Fruit fly (Drosophila melanogaster) whole organism, prepupa: ENCODE measurements around the gene Uros1.

Source experiments
- CG10631 ChIP-seq: fragments of 200-800 bp; sonication (Bioruptor generic); optimal IDR thresholded peaks from 2 replicates; lab custom pipeline; 2016; ENCODE audit warnings: missing biosample characterization, missing genetic modification characterization
- CG10669 ChIP-seq: fragments of 200-800 bp; sonication (Bioruptor generic); optimal IDR thresholded peaks from 3 replicates; lab custom pipeline; 2018; ENCODE audit warnings: missing biosample characterization, mild to moderate bottlenecking, missing genetic modification characterization, moderate library complexity
- CG11294 ChIP-seq: fragments of 200-800 bp; sonication (Bioruptor generic); IDR thresholded peaks from 2 replicates; pipeline ENCODE4 v1.3.6; 2022; ENCODE audit warnings: missing biosample characterization, missing genetic modification characterization
- CG11902 ChIP-seq: fragments of 200-800 bp; sonication (Bioruptor generic); optimal IDR thresholded peaks from 3 replicates; lab custom pipeline; 2016; ENCODE audit warnings: missing biosample characterization, missing genetic modification characterization
- CG15336 ChIP-seq: fragments of 200-800 bp; sonication (Bioruptor generic); IDR thresholded peaks from 2 replicates; pipeline ENCODE4 v1.3.6; 2022; ENCODE audit warnings: missing biosample characterization, missing genetic modification characterization
- CG1621 ChIP-seq: fragments of 200-800 bp; sonication (Bioruptor generic); optimal IDR thresholded peaks from 3 replicates; lab custom pipeline; 2018; ENCODE audit warnings: missing biosample characterization, mild to moderate bottlenecking, missing genetic modification characterization
- CG16779 ChIP-seq: fragments of 200-800 bp; sonication (Bioruptor generic); optimal IDR thresholded peaks from 3 replicates; lab custom pipeline; 2017; ENCODE audit warnings: missing biosample characterization, mild to moderate bottlenecking, missing genetic modification characterization
- CG31627 ChIP-seq: fragments of 200-800 bp; sonication (Bioruptor generic); optimal IDR thresholded peaks from 3 replicates; lab custom pipeline; 2016; ENCODE audit warnings: missing biosample characterization, missing genetic modification characterization
- CG34406 ChIP-seq: fragments of 200-800 bp; sonication (Bioruptor generic); optimal IDR thresholded peaks from 3 replicates; lab custom pipeline; 2016; ENCODE audit warnings: missing biosample characterization, missing genetic modification characterization
- CG3919 ChIP-seq: fragments of 200-800 bp; sonication (Bioruptor generic); optimal IDR thresholded peaks from 3 replicates; lab custom pipeline; 2016; ENCODE audit warnings: missing biosample characterization, missing genetic modification characterization
- CG4318 ChIP-seq: fragments of 200-800 bp; sonication (Bioruptor generic); optimal IDR thresholded peaks from 3 replicates; lab custom pipeline; 2017; ENCODE audit warnings: missing biosample characterization, mild to moderate bottlenecking, missing genetic modification characterization
- CG6276 ChIP-seq: fragments of 200-800 bp; sonication (Bioruptor generic); optimal IDR thresholded peaks from 2 replicates; lab custom pipeline; 2017; ENCODE audit warnings: missing biosample characterization, mild to moderate bottlenecking, missing genetic modification characterization
- CG6792 ChIP-seq: fragments of 200-800 bp; sonication (Bioruptor generic); optimal IDR thresholded peaks from 3 replicates; lab custom pipeline; 2016; ENCODE audit warnings: missing biosample characterization, missing genetic modification characterization
- CG6808 ChIP-seq: fragments of 200-800 bp; sonication (Bioruptor generic); optimal IDR thresholded peaks from 3 replicates; lab custom pipeline; 2017; ENCODE audit warnings: missing biosample characterization, missing genetic modification characterization, mild to moderate bottlenecking, moderate library complexity, missing genetic modification reagents
- CG6854 ChIP-seq: fragments of 200-800 bp; sonication (Bioruptor generic); optimal IDR thresholded peaks from 2 replicates; lab custom pipeline; 2017; ENCODE audit warnings: missing biosample characterization, mild to moderate bottlenecking, missing genetic modification characterization
- CG7368 ChIP-seq: fragments of 200-800 bp; sonication (Bioruptor generic); optimal IDR thresholded peaks from 3 replicates; lab custom pipeline; 2016; ENCODE audit warnings: missing biosample characterization, missing genetic modification characterization
- CG8119 ChIP-seq: fragments of 200-800 bp; sonication (Bioruptor generic); IDR thresholded peaks from 3 replicates; pipeline ENCODE4 v1.3.6; 2022; ENCODE audit warnings: missing biosample characterization, missing genetic modification characterization
- CG8319 ChIP-seq: fragments of 200-800 bp; sonication (Bioruptor generic); optimal IDR thresholded peaks from 3 replicates; lab custom pipeline; 2016; ENCODE audit warnings: missing biosample characterization, missing genetic modification characterization
- CG8632 ChIP-seq: fragments of 200-800 bp; sonication (Bioruptor generic); optimal IDR thresholded peaks from 3 replicates; lab custom pipeline; 2016; ENCODE audit warnings: missing biosample characterization, missing genetic modification characterization
- CG9139 ChIP-seq: fragments of 200-800 bp; sonication (Bioruptor generic); optimal IDR thresholded peaks from 3 replicates; lab custom pipeline; 2017; ENCODE audit warnings: missing biosample characterization, mild to moderate bottlenecking, missing genetic modification characterization
- Eip75B ChIP-seq: fragments of 200-800 bp; sonication (Bioruptor generic); optimal IDR thresholded peaks from 3 replicates; lab custom pipeline; 2016; ENCODE audit warnings: missing biosample characterization, missing genetic modification characterization
- Eip93F ChIP-seq: fragments of 200-800 bp; sonication (Bioruptor generic); optimal IDR thresholded peaks from 2 replicates; lab custom pipeline; 2016; ENCODE audit warnings: missing biosample characterization, mild to moderate bottlenecking, missing genetic modification characterization
- Ets21C ChIP-seq: fragments of 200-800 bp; sonication (Bioruptor generic); optimal IDR thresholded peaks from 3 replicates; lab custom pipeline; 2016; ENCODE audit warnings: missing biosample characterization, missing genetic modification characterization
- Ets96B ChIP-seq: fragments of 200-800 bp; optimal IDR thresholded peaks from 2 replicates; lab custom pipeline; 2019; ENCODE audit warnings: missing biosample characterization, mild to moderate bottlenecking, missing genetic modification characterization, moderate library complexity
- Hr39 ChIP-seq: fragments of 200-800 bp; sonication (Bioruptor generic); optimal IDR thresholded peaks from 2 replicates; lab custom pipeline; 2016; ENCODE audit warnings: missing biosample characterization, missing genetic modification characterization
- Lpt ChIP-seq: fragments of 200-800 bp; sonication (Bioruptor generic); optimal IDR thresholded peaks from 3 replicates; lab custom pipeline; 2016; ENCODE audit warnings: missing biosample characterization, missing genetic modification characterization
- Met ChIP-seq: fragments of 200-800 bp; sonication (Bioruptor generic); optimal IDR thresholded peaks from 3 replicates; lab custom pipeline; 2016; ENCODE audit warnings: missing biosample characterization, missing genetic modification characterization
- OdsH ChIP-seq: fragments of 200-800 bp; sonication (Bioruptor generic); optimal IDR thresholded peaks from 3 replicates; lab custom pipeline; 2016; ENCODE audit warnings: missing biosample characterization, missing genetic modification characterization
- Smox ChIP-seq: fragments of 200-800 bp; sonication (Bioruptor generic); optimal IDR thresholded peaks from 3 replicates; lab custom pipeline; 2016; ENCODE audit warnings: missing biosample characterization, missing genetic modification characterization
- Sox102F ChIP-seq: fragments of 200-800 bp; sonication (Bioruptor generic); optimal IDR thresholded peaks from 2 replicates; lab custom pipeline; 2016; ENCODE audit warnings: missing biosample characterization, mild to moderate bottlenecking, missing genetic modification characterization
- Sox15 ChIP-seq: fragments of 200-800 bp; sonication (Bioruptor generic); optimal IDR thresholded peaks from 3 replicates; lab custom pipeline; 2016; ENCODE audit warnings: missing biosample characterization, missing genetic modification characterization
- achi ChIP-seq: fragments of 200-800 bp; sonication (Bioruptor generic); optimal IDR thresholded peaks from 3 replicates; lab custom pipeline; 2016; ENCODE audit warnings: missing biosample characterization, missing genetic modification characterization
- acj6 ChIP-seq: fragments of 200-800 bp; sonication (Bioruptor generic); optimal IDR thresholded peaks from 3 replicates; lab custom pipeline; 2016; ENCODE audit warnings: missing biosample characterization, missing genetic modification characterization
- cyc ChIP-seq: fragments of 200-800 bp; sonication (Bioruptor generic); optimal IDR thresholded peaks from 3 replicates; lab custom pipeline; 2016; ENCODE audit warnings: missing biosample characterization, missing genetic modification characterization
- dac ChIP-seq: fragments of 200-800 bp; sonication (Bioruptor generic); optimal IDR thresholded peaks from 2 replicates; lab custom pipeline; 2017; ENCODE audit warnings: missing biosample characterization, mild to moderate bottlenecking, missing genetic modification characterization
- eg ChIP-seq: fragments of 200-800 bp; sonication (Bioruptor generic); IDR thresholded peaks from 3 replicates; pipeline ENCODE4 v1.3.6; 2022; ENCODE audit warnings: missing biosample characterization, missing genetic modification characterization
- esn ChIP-seq: fragments of 200-800 bp; sonication (Bioruptor generic); optimal IDR thresholded peaks from 2 replicates; lab custom pipeline; 2016; ENCODE audit warnings: missing biosample characterization, mild to moderate bottlenecking, missing genetic modification characterization, moderate library complexity
- fd59A ChIP-seq: fragments of 200-800 bp; sonication (Bioruptor generic); optimal IDR thresholded peaks from 2 replicates; lab custom pipeline; 2017; ENCODE audit warnings: missing biosample characterization, mild to moderate bottlenecking, missing genetic modification characterization, missing genetic modification reagents
- fd85E ChIP-seq: fragments of 200-800 bp; sonication (Bioruptor generic); optimal IDR thresholded peaks from 3 replicates; lab custom pipeline; 2016; ENCODE audit warnings: missing biosample characterization, missing genetic modification characterization
- fkh ChIP-seq: fragments of 200-800 bp; sonication (Bioruptor generic); optimal IDR thresholded peaks from 3 replicates; lab custom pipeline; 2017; ENCODE audit warnings: missing biosample characterization, mild to moderate bottlenecking, missing genetic modification characterization, moderate library complexity
- lz ChIP-seq: fragments of 200-800 bp; sonication (Bioruptor generic); optimal IDR thresholded peaks from 3 replicates; lab custom pipeline; 2016; ENCODE audit warnings: missing biosample characterization, missing genetic modification characterization
- net ChIP-seq: fragments of 200-800 bp; sonication (Bioruptor generic); optimal IDR thresholded peaks from 3 replicates; lab custom pipeline; 2016; ENCODE audit warnings: missing biosample characterization, missing genetic modification characterization
- salr ChIP-seq, 2 experiments: fragments of 200-800 bp; sonication (Bioruptor generic); optimal IDR thresholded peaks; 3 replicates each; lab custom pipeline; 2016 to 2018; ENCODE audit warnings: missing biosample characterization in 2 of 2, missing genetic modification characterization in 2 of 2, mild to moderate bottlenecking in 1 of 2
- spab ChIP-seq: fragments of 200-800 bp; sonication (Bioruptor generic); optimal IDR thresholded peaks from 2 replicates; lab custom pipeline; 2017; ENCODE audit warnings: missing biosample characterization, mild to moderate bottlenecking, missing genetic modification characterization, missing genetic modification reagents
- ss ChIP-seq, 2 experiments: fragments of 200-800 bp; sonication (Bioruptor generic); optimal IDR thresholded peaks; 2 replicates in 1 of 2; 3 replicates in 1 of 2; lab custom pipeline; 2017 to 2018; ENCODE audit warnings: mild to moderate bottlenecking in 2 of 2, missing biosample characterization in 2 of 2, missing genetic modification characterization in 2 of 2, moderate library complexity in 1 of 2
- topi ChIP-seq: fragments of 200-800 bp; sonication (Bioruptor generic); optimal IDR thresholded peaks from 3 replicates; lab custom pipeline; 2016; ENCODE audit warnings: missing biosample characterization, missing genetic modification characterization
- vri ChIP-seq: fragments of 200-800 bp; sonication (Bioruptor generic); optimal IDR thresholded peaks from 3 replicates; lab custom pipeline; 2016; ENCODE audit warnings: missing biosample characterization, mild to moderate bottlenecking, missing genetic modification characterization

Uros1 gene

dm6 chrX:8891565-8892276, 8.3 kb downstream of the Uros1 start (continued):
- TF ChIP-seq CG8319 (GFP tag; lab: Kevin White, UChicago) (no peak), fd59A (no peak), Eip93F (GFP tag; lab: Kevin White, UChicago) (no peak), CG6792 (GFP tag; lab: Kevin White, UChicago) (peak; percentile 48), topi (peak; percentile 57), CG8632 (GFP tag; lab: Kevin White, UChicago) (peak; percentile 52), Sox15 (peak; percentile 26), CG3919 (GFP tag; lab: Kevin White, UChicago) (peak; percentile 63), fd85E (GFP tag; lab: Kevin White, UChicago) (no peak), CG1621 (peak; percentile 1), CG34406 (GFP tag; lab: Kevin White, UChicago) (peak; percentile 60), CG9139 (GFP tag; lab: Kevin White, UChicago) (peak; percentile 11), Hr39 (GFP tag; lab: Kevin White, UChicago) (peak; percentile 48), CG4318 (GFP tag; lab: Kevin White, UChicago) (peak; percentile 47)

- TF ChIP-seq CG31627 (GFP tag; lab: Kevin White, UChicago), result peak; percentile 59
- no peak for TF ChIP-seq vri
- peak; percentile 32; the same call in 1 of the 2 replicates for TF ChIP-seq CG11294 (GFP tag; lab: Robert Waterston, UW)
- no peak for TF ChIP-seq CG1621
- no peak for TF ChIP-seq CG9139 (GFP tag; lab: Kevin White, UChicago)
- TF ChIP-seq lz (GFP tag; lab: Kevin White, UChicago), result peak; percentile 41
- peak; percentile 47 for TF ChIP-seq Met (GFP tag; lab: Kevin White, UChicago)
- peak; percentile 54 for TF ChIP-seq Lpt
- peak; percentile 77 for TF ChIP-seq eg
- TF ChIP-seq Eip75B, result peak; percentile 44
- TF ChIP-seq fkh, result no peak
- peak; percentile 81 for TF ChIP-seq CG8119 (GFP tag; lab: Robert Waterston, UW)
- TF ChIP-seq topi, result peak; percentile 28
- peak; percentile 21 for TF ChIP-seq Smox
- TF ChIP-seq salr (GFP tag; optimal IDR thresholded peaks at IDR 0.05; lab: Kevin White, UChicago), result peak in 1 of 2 experiments; percentile 30
- TF ChIP-seq CG8632 (GFP tag; lab: Kevin White, UChicago), result peak; percentile 13
- no peak for TF ChIP-seq CG16779 (tag; lab: Kevin White, UChicago)
- TF ChIP-seq CG6276, result peak; percentile 77
- peak; percentile 16 for TF ChIP-seq spab (GFP tag; lab: Kevin White, UChicago)
- TF ChIP-seq Ets96B (tag; lab: Kevin White, UChicago), result no peak
- TF ChIP-seq CG8319 (GFP tag; lab: Kevin White, UChicago), result peak; percentile 32
- TF ChIP-seq CG10669 (GFP tag; lab: Kevin White, UChicago), result peak; percentile 18
- TF ChIP-seq achi, result peak; percentile 18
- TF ChIP-seq Sox102F (GFP tag; lab: Kevin White, UChicago), result peak; percentile 10
- TF ChIP-seq CG15336 (GFP tag; lab: Robert Waterston, UW), result peak; percentile 80
- peak; percentile 9 for TF ChIP-seq esn
- TF ChIP-seq acj6 (GFP tag; lab: Kevin White, UChicago), result peak; percentile 19
- peak; percentile 58 for TF ChIP-seq Hr39 (GFP tag; lab: Kevin White, UChicago)
- TF ChIP-seq CG6808, result peak; percentile 51
- TF ChIP-seq Ets21C, result no peak
- TF ChIP-seq CG10631 (GFP tag; lab: Kevin White, UChicago), result peak; percentile 45
- peak; percentile 68 for TF ChIP-seq dac (GFP tag; lab: Kevin White, UChicago)
- no peak for TF ChIP-seq CG6854
- peak; percentile 40 for TF ChIP-seq CG34406 (GFP tag; lab: Kevin White, UChicago)
- no peak for TF ChIP-seq fd85E (GFP tag; lab: Kevin White, UChicago)
- peak; percentile 34 for TF ChIP-seq CG11902
- TF ChIP-seq cyc (GFP tag; lab: Kevin White, UChicago), result peak; percentile 43
- TF ChIP-seq CG4318 (GFP tag; lab: Kevin White, UChicago), result peak; percentile 72
- TF ChIP-seq OdsH (GFP tag; lab: Kevin White, UChicago), result peak; percentile 61
- TF ChIP-seq ss (GFP tag; optimal IDR thresholded peaks at IDR 0.05; lab: Kevin White, UChicago), result no peak
- peak; percentile 25 for TF ChIP-seq CG3919 (GFP tag; lab: Kevin White, UChicago)
- peak; percentile 48 for TF ChIP-seq CG7368 (GFP tag; lab: Kevin White, UChicago)
- TF ChIP-seq net (GFP tag; lab: Kevin White, UChicago), result peak; percentile 36
Measured at dm6 chrX:8890974-8891373, 9.1 kb downstream of the Uros1 start.
